Worm (Caenorhabditis elegans): ENCODE results near the gene F28C6.10.

ce11 chrII:8573044-8573443 is 34.7 kb upstream of the F28C6.10 start, which contains the start of gene F54C9.7:
- TF ChIP-seq fkh-10 (GFP tag; optimal IDR thresholded peaks at IDR 0.05) = no peak
- no peak for TF ChIP-seq mdl-1 (tag; optimal IDR thresholded peaks at IDR 0.05)
- no peak for TF ChIP-seq nhr-12 (tag; optimal IDR thresholded peaks at IDR 0.05)
- TF ChIP-seq nhr-237 (tag; optimal IDR thresholded peaks at IDR 0.05) = no peak
- TF ChIP-seq unc-62 (GFP tag; optimal IDR thresholded peaks at IDR 0.05) = no peak
- no peak for TF ChIP-seq ztf-4 (tag; optimal IDR thresholded peaks at IDR 0.05)
- no peak for TF ChIP-seq nhr-11 (tag; optimal IDR thresholded peaks at IDR 0.05)
- TF ChIP-seq nhr-76 (tag; optimal IDR thresholded peaks at IDR 0.05) = no peak
- TF ChIP-seq ceh-82 (tag; optimal IDR thresholded peaks at IDR 0.05) = no peak
- no peak for TF ChIP-seq ceh-28 (tag; optimal IDR thresholded peaks at IDR 0.05)
- no peak for TF ChIP-seq elt-1 (tag; optimal IDR thresholded peaks at IDR 0.05)
